Fruit fly (Drosophila melanogaster): Measurements from ENCODE around the gene TTLL6B.

dm6 chr3R:27244742-27245400, 5.9 kb downstream of the TTLL6B start, which contains the start of gene CG18766:
- peak; percentile 54 for TF ChIP-seq EcR (GFP tag; optimal IDR thresholded peaks at IDR 0.05)
- TF ChIP-seq CG13204 (GFP tag; optimal IDR thresholded peaks at IDR 0.05): peak; percentile 82
- no peak for TF ChIP-seq CG15710 (tag; optimal IDR thresholded peaks at IDR 0.05)
- no peak for TF ChIP-seq CG14655 (GFP tag; optimal IDR thresholded peaks at IDR 0.05)
- TF ChIP-seq CG32121 (GFP tag; IDR thresholded peaks at IDR 0.05): no peak
- no peak for TF ChIP-seq CG17806 (tag; optimal IDR thresholded peaks at IDR 0.05)
- TF ChIP-seq rn (GFP tag; IDR thresholded peaks at IDR 0.05): no peak
- no peak for TF ChIP-seq CG8159 (tag; optimal IDR thresholded peaks at IDR 0.05)
- TF ChIP-seq CG9948 (tag; optimal IDR thresholded peaks at IDR 0.05): no peak
- no peak for TF ChIP-seq CG34367 (tag; optimal IDR thresholded peaks at IDR 0.05)
